In the genomic region with DNA sequence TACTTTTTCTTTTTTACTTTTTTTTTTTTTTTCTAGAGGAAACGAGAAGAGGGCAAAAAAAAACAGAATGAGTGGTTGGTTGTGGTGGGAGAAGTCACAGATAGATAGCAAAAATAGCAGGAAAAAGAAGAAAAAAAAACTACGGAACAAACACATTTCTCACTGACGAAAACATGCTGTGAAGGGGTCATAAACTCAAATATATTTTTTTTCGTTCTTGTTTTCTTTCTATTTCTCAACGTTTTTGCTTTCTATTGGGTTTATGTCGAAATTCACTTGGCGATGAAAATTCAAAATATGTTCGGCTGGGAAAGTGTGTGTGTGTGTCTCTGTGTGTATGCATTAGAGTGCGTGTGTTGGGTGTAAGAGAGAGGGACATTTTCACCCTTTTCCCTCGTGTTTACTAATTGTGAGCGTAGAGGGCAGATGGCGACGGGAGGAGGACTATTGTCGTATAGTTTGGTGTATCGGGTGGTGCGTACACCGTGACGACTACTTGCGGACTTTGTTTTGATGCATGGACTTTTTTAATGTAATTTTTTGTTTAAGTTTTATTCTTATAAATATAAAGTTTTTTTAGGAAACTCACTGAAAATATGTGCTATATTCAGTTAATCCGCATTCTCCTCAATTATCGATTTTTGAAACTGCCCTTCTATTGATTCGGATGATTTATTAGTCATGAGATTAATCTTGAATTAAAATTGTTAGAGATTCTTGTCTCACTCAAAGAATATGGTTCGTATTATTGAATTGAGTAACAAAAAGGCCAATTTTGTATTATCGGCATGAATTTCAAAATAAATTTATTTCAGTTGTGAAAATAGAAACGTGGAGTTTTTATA, we compare ENCODE assay signal across 4 worm cellular contexts.
TF ChIP-seq lines count a peak whose summit lies in the region.

No protein-coding gene starts in this region.

TF ChIP-seq in whole organism, L2 larva, 48 proteins besides CTCF, POLR2A, EP300 and RAD21 (continues in another document):
- peak; percentile 15 to 66 for TF ChIP-seq lsy-2 (tag; optimal IDR thresholded peaks at IDR 0.05; lab: Kevin White, UChicago)
- TF ChIP-seq sem-4 (tag; optimal IDR thresholded peaks at IDR 0.05; lab: Kevin White, UChicago), result peak; percentile 29
- TF ChIP-seq F13H6.1 (tag; optimal IDR thresholded peaks at IDR 0.05; lab: Kevin White, UChicago), result peak; percentile 75
- TF ChIP-seq C34F6.9 (tag; optimal IDR thresholded peaks at IDR 0.05; lab: Kevin White, UChicago), result peak; percentile 79
- no peak for TF ChIP-seq lin-13 (GFP tag; optimal IDR thresholded peaks at IDR 0.05; lab: Kevin White, UChicago)
- no peak for TF ChIP-seq nhr-23 (tag; optimal IDR thresholded peaks at IDR 0.05; lab: Kevin White, UChicago)
- peak in 1 of 2 experiments; percentile 23 for TF ChIP-seq mdl-1 (tag; optimal IDR thresholded peaks at IDR 0.05; lab: Kevin White, UChicago)
- peak; percentile 40 for TF ChIP-seq fos-1 (tag; optimal IDR thresholded peaks at IDR 0.05; lab: Kevin White, UChicago)
- TF ChIP-seq elt-1 (tag; optimal IDR thresholded peaks at IDR 0.05; lab: Kevin White, UChicago), result no peak
- TF ChIP-seq crh-2 (tag; optimal IDR thresholded peaks at IDR 0.05; lab: Kevin White, UChicago), result peak; percentile 76
- TF ChIP-seq ama-1 (optimal IDR thresholded peaks at IDR 0.05; lab: Kevin White, UChicago), result no peak
- TF ChIP-seq blmp-1 (tag; optimal IDR thresholded peaks at IDR 0.05; lab: Kevin White, UChicago; ENCODE audit: insufficient read depth), result peak; percentile 59
- peak; percentile 64 for TF ChIP-seq nhr-25 (tag; optimal IDR thresholded peaks at IDR 0.05; lab: Kevin White, UChicago)
- TF ChIP-seq egl-27 (tag; optimal IDR thresholded peaks at IDR 0.05; lab: Kevin White, UChicago), result peak; percentile 12
- TF ChIP-seq sma-3 (GFP tag; optimal IDR thresholded peaks at IDR 0.05; lab: Kevin White, UChicago), result peak; percentile 2
- no peak for TF ChIP-seq skn-1 (tag; optimal IDR thresholded peaks at IDR 0.05; lab: Kevin White, UChicago)
- peak; percentile 48 for TF ChIP-seq sma-9 (GFP tag; optimal IDR thresholded peaks at IDR 0.05; lab: Kevin White, UChicago)
- no peak for TF ChIP-seq sma-9 (tag; optimal IDR thresholded peaks at IDR 0.05; lab: Kevin White, UChicago)
- TF ChIP-seq ztf-4 (tag; optimal IDR thresholded peaks at IDR 0.05; lab: Kevin White, UChicago), result peak; percentile 42
- peak; percentile 92 for TF ChIP-seq nhr-129 (tag; optimal IDR thresholded peaks at IDR 0.05; lab: Kevin White, UChicago)

TF ChIP-seq in whole organism, L4 larva, 104 proteins besides CTCF, POLR2A, EP300 and RAD21 (continues in another document):
- peak; percentile 24 for TF ChIP-seq dpl-1 (GFP tag; optimal IDR thresholded peaks at IDR 0.05; lab: Kevin White, UChicago)
- TF ChIP-seq nhr-111 (GFP tag; optimal IDR thresholded peaks at IDR 0.05; lab: Kevin White, UChicago), result no peak
- no peak for TF ChIP-seq ceh-20 (GFP tag; IDR thresholded peaks at IDR 0.05; lab: Robert Waterston, UW)
- peak; percentile 72 for TF ChIP-seq hlh-30 (tag; optimal IDR thresholded peaks at IDR 0.05; lab: Kevin White, UChicago; ENCODE audit: insufficient read depth)
- no peak for TF ChIP-seq lin-15B (tag; optimal IDR thresholded peaks at IDR 0.05; lab: Kevin White, UChicago)
- TF ChIP-seq hlh-11 (tag; optimal IDR thresholded peaks at IDR 0.05; lab: Kevin White, UChicago), result peak; percentile 64
- TF ChIP-seq nhr-42 (GFP tag; IDR thresholded peaks at IDR 0.05; lab: Robert Waterston, UW), result no peak
- TF ChIP-seq pha-4 (GFP tag; IDR thresholded peaks at IDR 0.05; lab: Robert Waterston, UW), result no peak
- TF ChIP-seq pha-4 (tag; optimal IDR thresholded peaks at IDR 0.05; lab: Kevin White, UChicago), result peak; percentile 53
- TF ChIP-seq hmg-1.1 (GFP tag; IDR thresholded peaks at IDR 0.05; lab: Robert Waterston, UW), result peak; percentile 74
- TF ChIP-seq pqm-1 (tag; optimal IDR thresholded peaks at IDR 0.05; lab: Kevin White, UChicago), result no peak
- TF ChIP-seq F49E8.2 (tag; optimal IDR thresholded peaks at IDR 0.05; lab: Kevin White, UChicago; ENCODE audit: borderline replicate concordance), result no peak
- no peak for TF ChIP-seq ZK337.2 (GFP tag; IDR thresholded peaks at IDR 0.05; lab: Robert Waterston, UW)
- no peak for TF ChIP-seq ceh-32 (tag; optimal IDR thresholded peaks at IDR 0.05; lab: Kevin White, UChicago; ENCODE audit: poor library complexity)
- TF ChIP-seq lin-1 (GFP tag; IDR thresholded peaks at IDR 0.05; lab: Robert Waterston, UW), result no peak
- peak; percentile 35 for TF ChIP-seq nhr-28 (tag; optimal IDR thresholded peaks at IDR 0.05; lab: Kevin White, UChicago)
- TF ChIP-seq tag-97 (GFP tag; IDR thresholded peaks at IDR 0.05; lab: Robert Waterston, UW), result no peak
- no peak for TF ChIP-seq ces-1 (GFP tag; optimal IDR thresholded peaks at IDR 0.05; lab: Kevin White, UChicago)
- no peak for TF ChIP-seq unc-39 (tag; optimal IDR thresholded peaks at IDR 0.05; lab: Kevin White, UChicago)
- TF ChIP-seq mxl-3 (GFP tag; optimal IDR thresholded peaks at IDR 0.05; lab: Kevin White, UChicago), result peak; percentile 72

TF ChIP-seq in whole organism, late embryonic, 69 proteins besides CTCF, POLR2A, EP300 and RAD21:
- TF ChIP-seq sdc-2 (tag; optimal IDR thresholded peaks at IDR 0.05; lab: Kevin White, UChicago) (peak; percentile 5), ceh-18 (tag; optimal IDR thresholded peaks at IDR 0.05; lab: Kevin White, UChicago) (peak; percentile 26), pag-3 (tag; optimal IDR thresholded peaks at IDR 0.05; lab: Kevin White, UChicago; ENCODE audit: borderline replicate concordance) (no peak), ceh-2 (tag; optimal IDR thresholded peaks at IDR 0.05; lab: Kevin White, UChicago) (peak; percentile 39), madf-2 (tag; optimal IDR thresholded peaks at IDR 0.05; lab: Kevin White, UChicago) (peak; percentile 17), fkh-10 (GFP tag; optimal IDR thresholded peaks at IDR 0.05; lab: Kevin White, UChicago) (no peak), rnt-1 (tag; optimal IDR thresholded peaks at IDR 0.05; lab: Kevin White, UChicago) (peak; percentile 30), unc-42 (tag; optimal IDR thresholded peaks at IDR 0.05; lab: Kevin White, UChicago) (peak; percentile 34), ceh-48 (tag; optimal IDR thresholded peaks at IDR 0.05; lab: Kevin White, UChicago) (no peak), elt-2 (tag; optimal IDR thresholded peaks at IDR 0.05; lab: Kevin White, UChicago) (peak; percentile 20), fax-1 (tag; optimal IDR thresholded peaks at IDR 0.05; lab: Kevin White, UChicago) (no peak), ceh-19 (GFP tag; optimal IDR thresholded peaks at IDR 0.05; lab: Kevin White, UChicago) (peak; percentile 48), fkh-6 (tag; optimal IDR thresholded peaks at IDR 0.05; lab: Kevin White, UChicago) (peak; percentile 2), ceh-30 (tag; optimal IDR thresholded peaks at IDR 0.05; lab: Kevin White, UChicago) (peak; percentile 64), pros-1 (tag; optimal IDR thresholded peaks at IDR 0.05; lab: Kevin White, UChicago) (peak; percentile 41), tbx-2 (tag; optimal IDR thresholded peaks at IDR 0.05; lab: Kevin White, UChicago) (peak; percentile 73), hlh-8 (tag; optimal IDR thresholded peaks at IDR 0.05; lab: Kevin White, UChicago) (peak; percentile 23), unc-55 (GFP tag; optimal IDR thresholded peaks at IDR 0.05; lab: Kevin White, UChicago) (peak; percentile 74), hlh-30 (tag; optimal IDR thresholded peaks at IDR 0.05; lab: Kevin White, UChicago; ENCODE audit: insufficient read depth) (peak; percentile 62), pat-9 (tag; optimal IDR thresholded peaks at IDR 0.05; lab: Kevin White, UChicago) (peak; percentile 5), ceh-31 (tag; optimal IDR thresholded peaks at IDR 0.05; lab: Kevin White, UChicago) (peak; percentile 64), ceh-14 (tag; optimal IDR thresholded peaks at IDR 0.05; lab: Kevin White, UChicago) (no peak), nfya-1 (tag; optimal IDR thresholded peaks at IDR 0.05; lab: Kevin White, UChicago) (peak; percentile 68)

TF ChIP-seq in whole organism, mixed stage, embryonic, 35 proteins besides CTCF, POLR2A, EP300 and RAD21 (continues in another document):
- TF ChIP-seq unc-120 (tag; optimal IDR thresholded peaks at IDR 0.05; lab: Kevin White, UChicago; ENCODE audit: poor library complexity, severe bottlenecking) (peak; percentile 46), sptf-1 (tag; optimal IDR thresholded peaks at IDR 0.05; lab: Kevin White, UChicago) (peak; percentile 29), nhr-76 (tag; optimal IDR thresholded peaks at IDR 0.05; lab: Kevin White, UChicago) (no peak), drap-1 (GFP tag; optimal IDR thresholded peaks at IDR 0.05; lab: Kevin White, UChicago) (peak; percentile 42), mls-2 (tag; optimal IDR thresholded peaks at IDR 0.05; lab: Kevin White, UChicago) (peak; percentile 24), unc-62 (GFP tag; optimal IDR thresholded peaks at IDR 0.05; lab: Kevin White, UChicago) (no peak), flh-1 (GFP tag; optimal IDR thresholded peaks at IDR 0.05; lab: Kevin White, UChicago) (no peak), pha-4 (tag; optimal IDR thresholded peaks at IDR 0.05; lab: Kevin White, UChicago) (peak; percentile 89), lin-32 (GFP tag; optimal IDR thresholded peaks at IDR 0.05; lab: Kevin White, UChicago) (peak; percentile 60), bed-3 (GFP tag; optimal IDR thresholded peaks at IDR 0.05; lab: Kevin White, UChicago) (no peak), mab-5 (tag; optimal IDR thresholded peaks at IDR 0.05; lab: Kevin White, UChicago) (no peak), hlh-1 (tag; optimal IDR thresholded peaks at IDR 0.05; lab: Kevin White, UChicago) (peak; percentile 64), nhr-28 (tag; optimal IDR thresholded peaks at IDR 0.05; lab: Kevin White, UChicago) (no peak), nhr-2 (tag; optimal IDR thresholded peaks at IDR 0.05; lab: Kevin White, UChicago) (no peak), ham-2 (GFP tag; optimal IDR thresholded peaks at IDR 0.05; lab: Kevin White, UChicago) (no peak), blmp-1 (tag; optimal IDR thresholded peaks at IDR 0.05; lab: Kevin White, UChicago) (no peak), unc-39 (tag; optimal IDR thresholded peaks at IDR 0.05; lab: Kevin White, UChicago) (no peak), M03D4.4 (tag; optimal IDR thresholded peaks at IDR 0.05; lab: Kevin White, UChicago) (peak; percentile 58), lin-13 (tag; optimal IDR thresholded peaks at IDR 0.05; lab: Kevin White, UChicago) (peak; percentile 69), ceh-39 (tag; optimal IDR thresholded peaks at IDR 0.05; lab: Kevin White, UChicago) (peak; percentile 38), ceh-83 (GFP tag; optimal IDR thresholded peaks at IDR 0.05; lab: Kevin White, UChicago) (no peak), zip-8 (tag; optimal IDR thresholded peaks at IDR 0.05; lab: Kevin White, UChicago) (no peak), ztf-11 (tag; optimal IDR thresholded peaks at IDR 0.05; lab: Kevin White, UChicago) (no peak), ceh-43 (GFP tag; optimal IDR thresholded peaks at IDR 0.05; lab: Kevin White, UChicago) (peak; percentile 56), nhr-12 (tag; optimal IDR thresholded peaks at IDR 0.05; lab: Kevin White, UChicago) (no peak), elt-1 (tag; optimal IDR thresholded peaks at IDR 0.05; lab: Kevin White, UChicago; ENCODE audit: borderline replicate concordance, insufficient read depth) (no peak), nhr-237 (tag; optimal IDR thresholded peaks at IDR 0.05; lab: Kevin White, UChicago) (no peak)
